Worm (Caenorhabditis elegans): ENCODE results near the gene memb-2.

ce11 chrV:5582860-5583259, 37.1 kb downstream of the memb-2 start:
- TF ChIP-seq hnd-1 (tag; optimal IDR thresholded peaks at IDR 0.05) (no peak), tbx-37 (GFP tag; conservative IDR thresholded peaks at IDR 0.05) (no peak), ama-1 (optimal IDR thresholded peaks at IDR 0.05) (no peak), flt-1 (GFP tag; IDR thresholded peaks at IDR 0.05) (no peak), F13C5.2 (tag; optimal IDR thresholded peaks at IDR 0.05) (no peak), hmbx-1 (tag; optimal IDR thresholded peaks at IDR 0.05) (no peak), ceh-13 (GFP tag; optimal IDR thresholded peaks at IDR 0.05) (no peak), sea-1 (GFP tag; conservative IDR thresholded peaks at IDR 0.05) (no peak), tra-4 (tag; optimal IDR thresholded peaks at IDR 0.05) (no peak), B0310.2 (tag; optimal IDR thresholded peaks at IDR 0.05) (no peak), hmg-4 (GFP tag; optimal IDR thresholded peaks at IDR 0.05) (no peak), ets-7 (tag; optimal IDR thresholded peaks at IDR 0.05) (no peak)
